Fruit fly (Drosophila melanogaster) whole organism, embryonic: ENCODE results near the gene CG16772.

Source experiments
- BtbVII ChIP-seq: fragments of 200-800 bp; sonication (Bioruptor generic); optimal IDR thresholded peaks from 3 replicates; lab custom pipeline; 2017; ENCODE audit warnings: missing biosample characterization, mild to moderate bottlenecking, missing genetic modification characterization
- Bteb2 ChIP-seq: fragments of 200-800 bp; sonication (Bioruptor generic); optimal IDR thresholded peaks from 2 replicates; lab custom pipeline; 2016; ENCODE audit warnings: missing biosample characterization, missing genetic modification characterization
- CG10321 ChIP-seq: fragments of 200-800 bp; sonication (Bioruptor generic); IDR thresholded peaks from 2 replicates; pipeline ENCODE4 v1.3.6; 2022; ENCODE audit warnings: missing biosample characterization, missing genetic modification characterization
- CG12659 ChIP-seq: fragments of 200-800 bp; sonication (Bioruptor generic); optimal IDR thresholded peaks from 3 replicates; lab custom pipeline; 2017; ENCODE audit warnings: mild to moderate bottlenecking, missing biosample characterization, missing genetic modification reagents, missing genetic modification characterization
- CG13123 ChIP-seq: fragments of 200-800 bp; sonication (Bioruptor generic); optimal IDR thresholded peaks from 2 replicates; lab custom pipeline; 2016; ENCODE audit warnings: missing biosample characterization, missing genetic modification characterization
- CG15479 ChIP-seq: fragments of 200-800 bp; sonication (Bioruptor generic); optimal IDR thresholded peaks from 3 replicates; lab custom pipeline; 2019; ENCODE audit warnings: missing biosample characterization, mild to moderate bottlenecking, missing genetic modification characterization, moderate library complexity
- CG1647 ChIP-seq: fragments of 200-800 bp; sonication (Bioruptor generic); optimal IDR thresholded peaks from 3 replicates; lab custom pipeline; 2016; ENCODE audit warnings: missing biosample characterization, missing genetic modification characterization
- CG17912 ChIP-seq: fragments of 200-800 bp; sonication (Bioruptor generic); optimal IDR thresholded peaks from 2 replicates; lab custom pipeline; 2018; ENCODE audit warnings: missing biosample characterization, mild to moderate bottlenecking, missing genetic modification characterization
- CG2199 ChIP-seq: fragments of 200-800 bp; sonication (Bioruptor generic); IDR thresholded peaks from 3 replicates; pipeline ENCODE4 v1.3.6; 2022; ENCODE audit warnings: missing biosample characterization, missing genetic modification characterization
- CG2202 ChIP-seq: fragments of 200-800 bp; sonication (Bioruptor generic); optimal IDR thresholded peaks from 2 replicates; lab custom pipeline; 2018; ENCODE audit warnings: missing biosample characterization, mild to moderate bottlenecking, missing genetic modification characterization
- CG30431 ChIP-seq: fragments of 200-800 bp; sonication (Bioruptor generic); optimal IDR thresholded peaks from 2 replicates; lab custom pipeline; 2017; ENCODE audit warnings: missing biosample characterization, missing genetic modification characterization
- CG31224 ChIP-seq: fragments of 200-800 bp; sonication (Bioruptor generic); IDR thresholded peaks from 2 replicates; pipeline ENCODE4 v1.3.6; 2022; ENCODE audit warnings: missing biosample characterization, missing genetic modification characterization
- CG3163 ChIP-seq: fragments of 200-800 bp; sonication (Bioruptor generic); optimal IDR thresholded peaks from 3 replicates; lab custom pipeline; 2016; ENCODE audit warnings: missing biosample characterization, missing genetic modification characterization
- CG32772 ChIP-seq: fragments of 200-800 bp; sonication (Bioruptor generic); IDR thresholded peaks from 2 replicates; pipeline ENCODE4 v1.3.6; 2022; ENCODE audit warnings: missing biosample characterization, missing genetic modification characterization
- CG3281 ChIP-seq: fragments of 200-800 bp; sonication (Bioruptor generic); optimal IDR thresholded peaks from 3 replicates; lab custom pipeline; 2017; ENCODE audit warnings: missing biosample characterization, mild to moderate bottlenecking, missing genetic modification characterization
- CG4328 ChIP-seq: fragments of 200-800 bp; sonication (Bioruptor generic); optimal IDR thresholded peaks from 3 replicates; lab custom pipeline; 2017; ENCODE audit warnings: missing biosample characterization, missing genetic modification reagents, missing genetic modification characterization
- CG4617 ChIP-seq: fragments of 200-800 bp; sonication (Bioruptor generic); optimal IDR thresholded peaks from 3 replicates; lab custom pipeline; 2016; ENCODE audit warnings: missing biosample characterization, missing genetic modification characterization, borderline replicate concordance
- CG4854 ChIP-seq: fragments of 200-800 bp; sonication (Bioruptor generic); optimal IDR thresholded peaks from 2 replicates; lab custom pipeline; 2016; ENCODE audit warnings: missing biosample characterization, missing genetic modification characterization, inconsistent platforms
- CG6254 ChIP-seq: fragments of 200-800 bp; sonication (Bioruptor generic); optimal IDR thresholded peaks from 3 replicates; lab custom pipeline; 2017; ENCODE audit warnings: mild to moderate bottlenecking, missing biosample characterization, missing genetic modification reagents, missing genetic modification characterization
- CG6272 ChIP-seq: fragments of 200-800 bp; sonication (Bioruptor generic); IDR thresholded peaks from 2 replicates; pipeline ENCODE4 v1.3.6; 2022; ENCODE audit warnings: missing biosample characterization, missing genetic modification characterization
- CG7786 ChIP-seq: fragments of 200-800 bp; sonication (Bioruptor generic); optimal IDR thresholded peaks from 2 replicates; lab custom pipeline; 2016; ENCODE audit warnings: missing biosample characterization, missing genetic modification characterization
- CG7928 ChIP-seq: fragments of 200-800 bp; sonication (Bioruptor generic); optimal IDR thresholded peaks from 2 replicates; lab custom pipeline; 2017; ENCODE audit warnings: missing biosample characterization, mild to moderate bottlenecking, missing genetic modification characterization
- CG9817 ChIP-seq: fragments of 200-800 bp; sonication (Bioruptor generic); optimal IDR thresholded peaks from 2 replicates; lab custom pipeline; 2018; ENCODE audit warnings: missing biosample characterization, mild to moderate bottlenecking, missing genetic modification characterization, moderate library complexity
- CkIIα-i1 ChIP-seq: fragments of 200-800 bp; sonication (Bioruptor generic); IDR thresholded peaks from 2 replicates; pipeline ENCODE4 v1.3.6; 2022; ENCODE audit warnings: missing biosample characterization, missing genetic modification characterization
- CrebB ChIP-seq: fragments of 200-800 bp; sonication (Bioruptor generic); optimal IDR thresholded peaks from 3 replicates; lab custom pipeline; 2018; ENCODE audit warnings: missing biosample characterization, mild to moderate bottlenecking, missing genetic modification characterization
- Eip74EF ChIP-seq, 2 experiments: fragments of 200-800 bp in 1 of 2; fragments of >200 bp in 1 of 2; sonication (Bioruptor generic) in 1 of 2; optimal IDR thresholded peaks; 2 replicates each; lab custom pipeline; 2017 to 2019; ENCODE audit warnings: missing biosample characterization in 2 of 2, missing genetic modification characterization in 2 of 2, mild to moderate bottlenecking in 1 of 2, moderate library complexity in 1 of 2
- Ets97D ChIP-seq: fragments of 200-800 bp; sonication (Bioruptor generic); optimal IDR thresholded peaks from 3 replicates; lab custom pipeline; 2016; ENCODE audit warnings: missing biosample characterization, missing genetic modification characterization
- GATAe ChIP-seq: fragments of 200-800 bp; sonication (Bioruptor generic); conservative IDR thresholded peaks from 2 replicates; pipeline ENCODE4 v1.3.6; 2022; ENCODE audit warnings: missing biosample characterization, missing genetic modification characterization
- Hr3 ChIP-seq: fragments of 200-800 bp; sonication (Bioruptor generic); optimal IDR thresholded peaks from 3 replicates; lab custom pipeline; 2016; ENCODE audit warnings: missing biosample characterization, missing genetic modification characterization
- Hr51 ChIP-seq, 2 experiments: fragments of 200-800 bp; sonication (Bioruptor generic); optimal IDR thresholded peaks; 2 replicates in 1 of 2; 3 replicates in 1 of 2; lab custom pipeline; 2016 to 2018; ENCODE audit warnings: missing biosample characterization in 2 of 2, missing genetic modification characterization in 2 of 2, mild to moderate bottlenecking in 1 of 2, moderate library complexity in 1 of 2
- Lhr ChIP-seq: fragments of 200-800 bp; sonication (Bioruptor generic); optimal IDR thresholded peaks from 3 replicates; lab custom pipeline; 2017; ENCODE audit warnings: mild to moderate bottlenecking, missing biosample characterization, missing genetic modification reagents, missing genetic modification characterization
- Oli ChIP-seq: fragments of 200-800 bp; sonication (Bioruptor generic); optimal IDR thresholded peaks from 2 replicates; lab custom pipeline; 2018; ENCODE audit warnings: missing biosample characterization, mild to moderate bottlenecking, missing genetic modification characterization, moderate library complexity
- PHDP ChIP-seq: fragments of 200-800 bp; sonication (Bioruptor generic); optimal IDR thresholded peaks from 3 replicates; lab custom pipeline; 2018; ENCODE audit warnings: missing biosample characterization, mild to moderate bottlenecking, missing genetic modification characterization, moderate library complexity
- Poxn ChIP-seq: fragments of 200-800 bp; sonication (Bioruptor generic); IDR thresholded peaks from 2 replicates; pipeline ENCODE4 v1.3.6; 2022; ENCODE audit warnings: missing biosample characterization, missing genetic modification characterization
- Ptx1 ChIP-seq: fragments of 200-800 bp; sonication (Bioruptor generic); IDR thresholded peaks from 2 replicates; pipeline ENCODE4 v1.3.6; 2022; ENCODE audit warnings: missing biosample characterization, missing genetic modification characterization
- Ravus ChIP-seq: fragments of 200-800 bp; sonication (Bioruptor generic); IDR thresholded peaks from 2 replicates; pipeline ENCODE4 v1.3.6; 2022; ENCODE audit warnings: missing biosample characterization, missing genetic modification characterization
- ab ChIP-seq: fragments of 200-800 bp; sonication (Bioruptor generic); optimal IDR thresholded peaks from 2 replicates; lab custom pipeline; 2016; ENCODE audit warnings: missing biosample characterization, missing genetic modification characterization
- ato ChIP-seq: fragments of 200-800 bp; sonication (Bioruptor generic); IDR thresholded peaks from 2 replicates; pipeline ENCODE4 v1.3.6; 2022; ENCODE audit warnings: missing biosample characterization, missing genetic modification characterization; ENCODE audit not compliant: partially characterized antibody
- corto ChIP-seq: fragments of 200-800 bp; sonication (Bioruptor generic); optimal IDR thresholded peaks from 2 replicates; lab custom pipeline; 2016; ENCODE audit warnings: missing biosample characterization, mild to moderate bottlenecking, missing genetic modification characterization, moderate library complexity
- crol ChIP-seq: fragments of 200-800 bp; sonication (Bioruptor generic); IDR thresholded peaks from 2 replicates; pipeline ENCODE4 v1.3.6; 2022; ENCODE audit warnings: missing biosample characterization, missing genetic modification characterization
- da ChIP-seq: fragments of 200-800 bp; sonication (Bioruptor generic); optimal IDR thresholded peaks from 2 replicates; lab custom pipeline; 2016; ENCODE audit warnings: missing biosample characterization, missing genetic modification characterization
- disco-r ChIP-seq: fragments of 200-800 bp; sonication (Bioruptor generic); optimal IDR thresholded peaks from 2 replicates; lab custom pipeline; 2016; ENCODE audit warnings: missing biosample characterization, missing genetic modification characterization
- fd102C ChIP-seq: fragments of 200-800 bp; sonication (Bioruptor generic); optimal IDR thresholded peaks from 2 replicates; lab custom pipeline; 2018; ENCODE audit warnings: missing biosample characterization, mild to moderate bottlenecking, missing genetic modification characterization, moderate library complexity
- grau ChIP-seq: fragments of 200-800 bp; optimal IDR thresholded peaks from 3 replicates; lab custom pipeline; 2019; ENCODE audit warnings: missing biosample characterization, mild to moderate bottlenecking, missing genetic modification characterization, moderate library complexity
- gsb-n ChIP-seq: fragments of 200-800 bp; sonication (Bioruptor generic); optimal IDR thresholded peaks from 3 replicates; lab custom pipeline; 2018; ENCODE audit warnings: missing biosample characterization, mild to moderate bottlenecking, missing genetic modification characterization
- hkb ChIP-seq, 2 experiments: fragments of 200-800 bp in 1 of 2; fragments of >200 bp in 1 of 2; sonication (Bioruptor generic) in 1 of 2; IDR thresholded peaks in 1 of 2; optimal IDR thresholded peaks in 1 of 2; 2 replicates each; pipeline versions ENCODE4 v1.3.6 to Lab custom; 2017 to 2022; ENCODE audit warnings: missing biosample characterization in 1 of 2, missing genetic modification characterization in 1 of 2
- kah ChIP-seq: fragments of 200-800 bp; sonication (Bioruptor generic); optimal IDR thresholded peaks from 2 replicates; lab custom pipeline; 2018; ENCODE audit warnings: missing biosample characterization, mild to moderate bottlenecking, missing genetic modification characterization
- otp ChIP-seq: fragments of 200-800 bp; sonication (Bioruptor generic); IDR thresholded peaks from 3 replicates; pipeline ENCODE4, ENCODE4 v1.3.6; 2022; ENCODE audit warnings: missing biosample characterization, missing genetic modification characterization
- psq ChIP-seq: fragments of 200-800 bp; sonication (Bioruptor generic); optimal IDR thresholded peaks from 2 replicates; lab custom pipeline; 2017; ENCODE audit warnings: missing biosample characterization, missing genetic modification characterization
- vnd ChIP-seq: fragments of 200-800 bp; sonication (Bioruptor generic); IDR thresholded peaks from 3 replicates; pipeline ENCODE4 v1.3.6; 2022; ENCODE audit warnings: missing biosample characterization, missing genetic modification characterization; ENCODE audit not compliant: partially characterized antibody
- vvl ChIP-seq: fragments of 200-800 bp; sonication (Bioruptor generic); IDR thresholded peaks from 2 replicates; pipeline ENCODE4 v1.3.6; 2022; ENCODE audit warnings: missing biosample characterization, missing genetic modification characterization

CG16772 gene

DNA sequence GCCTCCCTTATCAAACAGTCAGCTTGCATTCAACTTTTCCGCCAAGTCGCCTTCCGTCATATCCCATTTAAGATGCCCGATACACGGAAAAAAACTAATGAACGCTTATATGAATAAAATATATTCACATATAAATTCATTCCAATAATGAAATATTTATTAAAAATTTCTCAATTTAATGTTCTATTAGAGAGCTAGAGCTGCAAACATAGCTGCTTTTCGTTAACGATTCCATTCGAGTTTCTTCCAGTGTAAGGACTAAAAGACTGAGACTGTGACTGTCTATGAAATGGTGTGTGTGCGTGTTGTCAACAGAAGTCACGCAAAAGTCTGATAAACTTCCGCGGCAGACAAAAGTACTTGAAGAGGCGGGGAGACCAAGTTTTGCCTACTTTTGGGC lies 32.4 kb upstream of the CG16772 start (continued):
- no peak for TF ChIP-seq CG17912 (GFP tag; lab: Kevin White, UChicago)
- TF ChIP-seq hkb (optimal IDR thresholded peaks at IDR 0.05; lab: Kevin White, UChicago): no peak
- peak; percentile 71 for TF ChIP-seq hkb (GFP tag; IDR thresholded peaks at IDR 0.05; lab: Robert Waterston, UW)
- TF ChIP-seq psq (GFP tag; lab: Kevin White, UChicago): no peak
- peak; percentile 58 for TF ChIP-seq grau
- no peak for TF ChIP-seq crol (GFP tag; lab: Robert Waterston, UW)
- peak; percentile 66 for TF ChIP-seq CG3281 (GFP tag; lab: Kevin White, UChicago)
- TF ChIP-seq CG13123 (GFP tag; lab: Kevin White, UChicago): no peak
- TF ChIP-seq CG2202 (tag; lab: Kevin White, UChicago): no peak
- TF ChIP-seq ab (GFP tag; lab: Kevin White, UChicago): no peak
- peak; percentile 49; the same call in 1 of the 2 replicates for TF ChIP-seq CG32772 (GFP tag; lab: Robert Waterston, UW)
- TF ChIP-seq Oli (tag; lab: Kevin White, UChicago): peak; percentile 23
- TF ChIP-seq CkIIα-i1 (GFP tag; lab: Robert Waterston, UW): no peak
- peak; percentile 43 for TF ChIP-seq Ptx1 (GFP tag; lab: Robert Waterston, UW)
- TF ChIP-seq corto (GFP tag; lab: Kevin White, UChicago): no peak
- no peak for TF ChIP-seq Hr3 (GFP tag; lab: Kevin White, UChicago)
- TF ChIP-seq CG30431 (GFP tag; lab: Kevin White, UChicago): no peak
- no peak for TF ChIP-seq CG4328 (GFP tag; lab: Kevin White, UChicago)
- TF ChIP-seq vvl (GFP tag; lab: Robert Waterston, UW): peak; percentile 59
- no peak for TF ChIP-seq Ravus (GFP tag; lab: Robert Waterston, UW)
- no peak for TF ChIP-seq CG4854
- no peak for TF ChIP-seq CG6272 (GFP tag; lab: Robert Waterston, UW)
- peak; percentile 3 for TF ChIP-seq kah (GFP tag; lab: Kevin White, UChicago)
- TF ChIP-seq gsb-n (tag; lab: Kevin White, UChicago): no peak
- no peak for TF ChIP-seq fd102C
- TF ChIP-seq Poxn (GFP tag; lab: Robert Waterston, UW): no peak
- no peak for TF ChIP-seq GATAe (GFP tag; lab: Robert Waterston, UW)
- no peak for TF ChIP-seq CG1647 (GFP tag; lab: Kevin White, UChicago)
- no peak for TF ChIP-seq CG10321
- no peak for TF ChIP-seq otp (GFP tag; lab: Robert Waterston, UW)
- TF ChIP-seq vnd (GFP tag; lab: Robert Waterston, UW): no peak
- TF ChIP-seq CG15479: no peak
- TF ChIP-seq Hr51 (GFP tag; optimal IDR thresholded peaks at IDR 0.05; lab: Kevin White, UChicago): peak in 1 of 2 experiments; percentile 69
- peak; percentile 29 for TF ChIP-seq BtbVII
- peak; percentile 20 for TF ChIP-seq CG9817 (tag; lab: Kevin White, UChicago)
- no peak for TF ChIP-seq da
- TF ChIP-seq Lhr (GFP tag; lab: Kevin White, UChicago): no peak
- TF ChIP-seq Bteb2 (GFP tag; lab: Kevin White, UChicago): no peak
- no peak for TF ChIP-seq CG7786 (GFP tag; lab: Kevin White, UChicago)
- TF ChIP-seq Ets97D (GFP tag; lab: Kevin White, UChicago): no peak
- peak; percentile 29 for TF ChIP-seq CG12659 (GFP tag; lab: Kevin White, UChicago)
- TF ChIP-seq disco-r (GFP tag; lab: Kevin White, UChicago): no peak
- no peak for TF ChIP-seq CG7928 (GFP tag; lab: Kevin White, UChicago)
- TF ChIP-seq ato (GFP tag; lab: Robert Waterston, UW): no peak
- no peak for TF ChIP-seq CrebB (tag; lab: Kevin White, UChicago)
- no peak for TF ChIP-seq CG3163
- peak; percentile 53 for TF ChIP-seq PHDP (tag; lab: Kevin White, UChicago)
- TF ChIP-seq Eip74EF (GFP tag; optimal IDR thresholded peaks at IDR 0.05; lab: Kevin White, UChicago): peak in 1 of 2 experiments; percentile 4
- no peak for TF ChIP-seq CG4617 (GFP tag; lab: Kevin White, UChicago)
- TF ChIP-seq CG31224 (GFP tag; lab: Robert Waterston, UW): no peak
- no peak for TF ChIP-seq CG6254
- no peak for TF ChIP-seq CG2199 (GFP tag; lab: Robert Waterston, UW)
